Worm (Caenorhabditis elegans): Measurements from ENCODE around the gene srbc-76.
"Not testable (repeated sequence)": the region's sequence is repeated elsewhere in the genome, so short reads cannot be mapped to it uniquely, and the experiment has no call there.

srbc-76 gene

ce11 chrV:15262336-15262735, 10.2 kb downstream of the srbc-76 start, which contains the start of gene M01B2.10:
Gene M01B2.10 (minus strand): TSS chrV:15262436.
- TF ChIP-seq egl-5, zag-1, nhr-237 (tag; optimal IDR thresholded peaks at IDR 0.05): not testable (repeated sequence)

ce11 chrV:15264131-15264530, 11.9 kb downstream of the srbc-76 start, which contains the start of gene M01B2.12:
Gene M01B2.12 (minus strand): TSS chrV:15264231.
- TF ChIP-seq sea-2 (GFP tag; optimal IDR thresholded peaks at IDR 0.05) (no peak), fos-1 (tag; optimal IDR thresholded peaks at IDR 0.05) (no peak), ceh-28 (tag; optimal IDR thresholded peaks at IDR 0.05) (no peak), ama-1 (optimal IDR thresholded peaks at IDR 0.05) (no peak), daf-12 (tag; optimal IDR thresholded peaks at IDR 0.05) (no peak), eor-1 (tag; optimal IDR thresholded peaks at IDR 0.05) (no peak), hmg-11 (tag; optimal IDR thresholded peaks at IDR 0.05) (no peak), mml-1 (tag; optimal IDR thresholded peaks at IDR 0.05) (no peak), jun-1 (tag; optimal IDR thresholded peaks at IDR 0.05) (no peak)

- TF ChIP-seq skn-1 (tag; optimal IDR thresholded peaks at IDR 0.05) (no peak), ceh-82 (tag; optimal IDR thresholded peaks at IDR 0.05) (no peak), nhr-67 (tag; optimal IDR thresholded peaks at IDR 0.05) (no peak), hmg-11 (tag; optimal IDR thresholded peaks at IDR 0.05) (no peak), unc-39 (tag; optimal IDR thresholded peaks at IDR 0.05) (no peak)
These were observed 13.6 kb downstream of the srbc-76 start, which contains the start of gene M01B2.13 for ce11 chrV:15265814-15266213. Gene M01B2.13 (minus strand): TSS chrV:15265914.

- TF ChIP-seq nhr-25 (tag; optimal IDR thresholded peaks at IDR 0.05) (no peak), elt-1 (tag; optimal IDR thresholded peaks at IDR 0.05) (no peak), nhr-77 (tag; optimal IDR thresholded peaks at IDR 0.05) (no peak), pqm-1 (tag; optimal IDR thresholded peaks at IDR 0.05) (no peak), ceh-82 (tag; optimal IDR thresholded peaks at IDR 0.05) (no peak), ztf-11 (tag; optimal IDR thresholded peaks at IDR 0.05) (no peak), nhr-43 (tag; optimal IDR thresholded peaks at IDR 0.05; ENCODE audit: poor library complexity, severe bottlenecking) (no peak)
These were observed 15.2 kb downstream of the srbc-76 start, which contains the start of gene T10H4.13 for ce11 chrV:15267405-15267804. Gene T10H4.13 (minus strand): TSS chrV:15267505.

ce11 chrV:15268302-15268701, 16.1 kb downstream of the srbc-76 start, which contains the start of gene srw-22:
Gene srw-22 (plus strand): TSS chrV:15268602.
- no peak for TF ChIP-seq unc-62 (GFP tag; optimal IDR thresholded peaks at IDR 0.05)
- no peak for TF ChIP-seq zag-1 (tag; optimal IDR thresholded peaks at IDR 0.05)
- TF ChIP-seq lin-39 (tag; optimal IDR thresholded peaks at IDR 0.05): no peak
- TF ChIP-seq nhr-237 (tag; optimal IDR thresholded peaks at IDR 0.05): no peak
- no peak for TF ChIP-seq ZK546.5 (tag; optimal IDR thresholded peaks at IDR 0.05)
- TF ChIP-seq nhr-67 (tag; optimal IDR thresholded peaks at IDR 0.05): no peak
- TF ChIP-seq ama-1 (optimal IDR thresholded peaks at IDR 0.05): no peak
- TF ChIP-seq eor-1 (tag; optimal IDR thresholded peaks at IDR 0.05): no peak
- TF ChIP-seq jun-1 (tag; optimal IDR thresholded peaks at IDR 0.05): no peak
- no peak for TF ChIP-seq nhr-76 (tag; optimal IDR thresholded peaks at IDR 0.05)
- TF ChIP-seq skn-1 (tag; optimal IDR thresholded peaks at IDR 0.05): no peak

- TF ChIP-seq elt-2 (tag; optimal IDR thresholded peaks at IDR 0.05) (no peak), nhr-23 (tag; optimal IDR thresholded peaks at IDR 0.05) (no peak), R02D3.7 (tag; optimal IDR thresholded peaks at IDR 0.05) (no peak), ceh-28 (tag; optimal IDR thresholded peaks at IDR 0.05) (no peak), tbx-2 (tag; optimal IDR thresholded peaks at IDR 0.05) (no peak), nhr-77 (tag; optimal IDR thresholded peaks at IDR 0.05) (no peak), elt-3 (tag; optimal IDR thresholded peaks at IDR 0.05) (no peak), ceh-9 (tag; optimal IDR thresholded peaks at IDR 0.05) (no peak)
These were observed 20.1 kb downstream of the srbc-76 start, which contains the start of gene T10H4.4 for ce11 chrV:15272263-15272662. Gene T10H4.4 (minus strand): TSS chrV:15272363.

Data from whole organism, L3 larva.